Fruit fly (Drosophila melanogaster) whole organism, larva: ENCODE measurements around the gene CG34302.

Source experiments
- noc ChIP-seq: fragments of 200-800 bp; sonication (Bioruptor generic); optimal IDR thresholded peaks from 3 replicates; lab custom pipeline; 2019; ENCODE audit warnings: missing biosample characterization, mild to moderate bottlenecking, missing genetic modification characterization, moderate library complexity

CG34302 gene

dm6 chr3R:9823723-9824122, at the start of gene CG34302:
Gene CG34302 (minus strand): TSS chr3R:9823823.
- no peak for TF ChIP-seq noc (tag; lab: Kevin White, UChicago)

dm6 chr3R:9872815-9873752, 49.5 kb upstream of the CG34302 start:
- TF ChIP-seq noc (tag; lab: Kevin White, UChicago) = no peak

- TF ChIP-seq noc (tag; lab: Kevin White, UChicago) = no peak
Observed at dm6 chr3R:9872133-9872814, 48.7 kb upstream of the CG34302 start.

- no peak for TF ChIP-seq noc (tag; lab: Kevin White, UChicago)
Observed at dm6 chr3R:9870378-9870777, 46.8 kb upstream of the CG34302 start.

- no peak for TF ChIP-seq noc (tag; lab: Kevin White, UChicago)
Observed at dm6 chr3R:9869954-9870353, 46.3 kb upstream of the CG34302 start.

dm6 chr3R:9868538-9869398, 45.1 kb upstream of the CG34302 start:
- TF ChIP-seq noc (tag; lab: Kevin White, UChicago) = no peak

dm6 chr3R:9867911-9868537, 44.4 kb upstream of the CG34302 start, which contains the start of gene Teh1:
Gene Teh1 (minus strand): TSS chr3R:9868120.
- TF ChIP-seq noc (tag; lab: Kevin White, UChicago) = no peak

- no peak for TF ChIP-seq noc (tag; lab: Kevin White, UChicago)
Observed at dm6 chr3R:9865854-9866396, 42.3 kb upstream of the CG34302 start.

- no peak for TF ChIP-seq noc (tag; lab: Kevin White, UChicago)
Observed at dm6 chr3R:9860561-9860960, 36.9 kb upstream of the CG34302 start.

- no peak for TF ChIP-seq noc (tag; lab: Kevin White, UChicago)
Observed at dm6 chr3R:9857785-9858184, 34.2 kb upstream of the CG34302 start.

- no peak for TF ChIP-seq noc (tag; lab: Kevin White, UChicago)
Observed at dm6 chr3R:9851653-9852052, 28.0 kb upstream of the CG34302 start.

dm6 chr3R:9821091-9821490, 2.5 kb downstream of the CG34302 start, which contains the start of gene CG42857:
Gene CG42857 (minus strand): TSS chr3R:9821191.
- no peak for TF ChIP-seq noc (tag; lab: Kevin White, UChicago)

- TF ChIP-seq noc (tag; lab: Kevin White, UChicago) = no peak
Observed at dm6 chr3R:9819777-9820176, 3.8 kb downstream of the CG34302 start, which contains the start of gene CG9458. Gene CG9458 (minus strand): TSS chr3R:9819877.

dm6 chr3R:9818295-9818694, 5.3 kb downstream of the CG34302 start, which contains the start of gene CG9459:
Gene CG9459 (minus strand): TSS chr3R:9818395.
- TF ChIP-seq noc (tag; lab: Kevin White, UChicago) = no peak
